Fruit fly (Drosophila melanogaster): ENCODE results near the gene moody.

The moody gene

dm6 chrX:2071878-2072817, 22.2 kb upstream of the moody start, which contains the start of gene Rtca (continued):
- no peak for TF ChIP-seq jim (GFP tag; optimal IDR thresholded peaks at IDR 0.05)
- peak; percentile 79 for TF ChIP-seq Dif (GFP tag; optimal IDR thresholded peaks at IDR 0.05; ENCODE audit: partially characterized antibody)
- no peak for TF ChIP-seq sage (GFP tag; optimal IDR thresholded peaks at IDR 0.05)
- peak; percentile 63 to 82 for TF ChIP-seq dl (GFP tag; optimal IDR thresholded peaks at IDR 0.05; ENCODE audit: insufficient read depth in 1 of 2, partially characterized antibody in 2 of 2)
- TF ChIP-seq Sp1 (GFP tag; optimal IDR thresholded peaks at IDR 0.05): peak; percentile 84
- TF ChIP-seq usp (GFP tag; optimal IDR thresholded peaks at IDR 0.05): no peak

- TF ChIP-seq N (GFP tag; optimal IDR thresholded peaks at IDR 0.05) (no peak), ey (GFP tag; optimal IDR thresholded peaks at IDR 0.05) (peak; percentile 61), Hr78 (GFP tag; optimal IDR thresholded peaks at IDR 0.05) (no peak), br (GFP tag; optimal IDR thresholded peaks at IDR 0.05) (peak; percentile 60), h (GFP tag; optimal IDR thresholded peaks at IDR 0.05) (peak; percentile 78), pan (optimal IDR thresholded peaks at IDR 0.05) (no peak), foxo (GFP tag; optimal IDR thresholded peaks at IDR 0.05) (peak in 1 of 2 experiments; percentile 74), OdsH (GFP tag; optimal IDR thresholded peaks at IDR 0.05) (peak; percentile 54), Hnf4 (GFP tag; optimal IDR thresholded peaks at IDR 0.05) (no peak), CG32264 (GFP tag; optimal IDR thresholded peaks at IDR 0.05) (no peak), rgr (GFP tag; optimal IDR thresholded peaks at IDR 0.05) (peak; percentile 39), dmrt93B (GFP tag; optimal IDR thresholded peaks at IDR 0.05) (peak; percentile 50), Jra (GFP tag; optimal IDR thresholded peaks at IDR 0.05) (peak; percentile 43), HLH106 (tag; optimal IDR thresholded peaks at IDR 0.05) (peak; percentile 73), psq (GFP tag; optimal IDR thresholded peaks at IDR 0.05) (peak; percentile 54), fru (GFP tag; optimal IDR thresholded peaks at IDR 0.05) (peak; percentile 78), Sp1 (GFP tag; optimal IDR thresholded peaks at IDR 0.05) (peak; percentile 21), woc (GFP tag; optimal IDR thresholded peaks at IDR 0.05) (peak; percentile 36), Rel (GFP tag; optimal IDR thresholded peaks at IDR 0.05) (no peak), Rel (tag; optimal IDR thresholded peaks at IDR 0.05) (peak; percentile 59)
Observed at dm6 chrX:2070708-2071063, 20.8 kb upstream of the moody start.

- TF ChIP-seq Vsx2 (GFP tag; optimal IDR thresholded peaks at IDR 0.05; ENCODE audit: partially characterized antibody) (no peak), Jra (GFP tag; optimal IDR thresholded peaks at IDR 0.05) (no peak), Rel (GFP tag; optimal IDR thresholded peaks at IDR 0.05) (peak; percentile 17), Rel (tag; optimal IDR thresholded peaks at IDR 0.05) (no peak), brk (GFP tag; optimal IDR thresholded peaks at IDR 0.05) (no peak), CG9705 (GFP tag; optimal IDR thresholded peaks at IDR 0.05) (no peak)
Observed at dm6 chrX:2069787-2070707, 20.1 kb upstream of the moody start.

- TF ChIP-seq jim (GFP tag; optimal IDR thresholded peaks at IDR 0.05): no peak
- TF ChIP-seq Mio (GFP tag; optimal IDR thresholded peaks at IDR 0.05): no peak
- TF ChIP-seq rgr (GFP tag; optimal IDR thresholded peaks at IDR 0.05): no peak
- TF ChIP-seq psq (GFP tag; optimal IDR thresholded peaks at IDR 0.05): no peak
- no peak for TF ChIP-seq tai (GFP tag; optimal IDR thresholded peaks at IDR 0.05)
- TF ChIP-seq foxo (GFP tag; optimal IDR thresholded peaks at IDR 0.05): no peak
- no peak for TF ChIP-seq sv (GFP tag; optimal IDR thresholded peaks at IDR 0.05)
Observed at dm6 chrX:2068292-2068691, 18.4 kb upstream of the moody start, which contains the start of gene CG4194. Gene CG4194, plus strand, starts transcription at chrX:2068592.

Measured in whole organism, wandering third instar larva.